Fruit fly (Drosophila melanogaster): ENCODE results near the gene CG15824.

Gene CG15824

dm6 chr2L:827516-828362 lies 57.2 kb downstream of the CG15824 start:
- TF ChIP-seq EcR (GFP tag; optimal IDR thresholded peaks at IDR 0.05) (peak; percentile 27), CG9948 (tag; optimal IDR thresholded peaks at IDR 0.05) (peak; percentile 26), CG15710 (tag; optimal IDR thresholded peaks at IDR 0.05) (peak; percentile 23), gl (tag; optimal IDR thresholded peaks at IDR 0.05) (no peak), rn (GFP tag; IDR thresholded peaks at IDR 0.05) (no peak), CG12605 (GFP tag; IDR thresholded peaks at IDR 0.05) (no peak), CG17806 (tag; optimal IDR thresholded peaks at IDR 0.05) (no peak), Ets98B (GFP tag; IDR thresholded peaks at IDR 0.05) (0 out of 2 replicates have a peak, but pooled peaks have one; percentile 8)
